Worm (Caenorhabditis elegans) whole organism, L1 larva: Measurements from ENCODE around the gene Y55D5A.1.

Experiments
- C34B4.2 ChIP-seq: sonication (generic microtip); optimal IDR thresholded peaks from 2 replicates; lab custom pipeline; 2017; ENCODE audit warnings: mild to moderate bottlenecking, missing genetic modification characterization, missing compliant biosample characterization
- alr-1 ChIP-seq: fragments of 200-800 bp; sonication (Bioruptor generic); optimal IDR thresholded peaks from 2 replicates; lab custom pipeline; 2018; ENCODE audit warnings: borderline replicate concordance, mild to moderate bottlenecking, missing genetic modification characterization, missing compliant biosample characterization
- aly-2 ChIP-seq: fragments of 150-350 bp; optimal IDR thresholded peaks from 2 replicates; lab custom pipeline; 2014; ENCODE audit warnings: missing biosample characterization, missing genetic modification characterization
- ama-1 ChIP-seq: fragments of 150-350 bp; optimal IDR thresholded peaks from 2 replicates; lab custom pipeline; 2014
- blmp-1 ChIP-seq: fragments of 150-350 bp; optimal IDR thresholded peaks from 2 replicates; lab custom pipeline; 2014; ENCODE audit warnings: missing biosample characterization, missing genetic modification characterization
- ceh-63 ChIP-seq: fragments of 200-800 bp; sonication (Bioruptor generic); optimal IDR thresholded peaks from 2 replicates; lab custom pipeline; 2018; ENCODE audit warnings: mild to moderate bottlenecking, missing genetic modification characterization, missing compliant biosample characterization
- ceh-8 ChIP-seq: fragments of 200-800 bp; sonication (Bioruptor generic); optimal IDR thresholded peaks from 2 replicates; lab custom pipeline; 2018; ENCODE audit warnings: mild to moderate bottlenecking, missing genetic modification characterization, moderate library complexity, missing compliant biosample characterization
- ceh-88 ChIP-seq: fragments of 200-800 bp; sonication (Bioruptor generic); IDR thresholded peaks from 2 replicates; pipeline ENCODE4 v1.3.6; 2022; ENCODE audit warnings: missing genetic modification characterization, missing compliant biosample characterization
- dpl-1 ChIP-seq, 3 experiments: fragments of 150-350 bp in 2 of 3; sonication (generic microtip) in 1 of 3; optimal IDR thresholded peaks; 2 replicates each; lab custom pipeline; 2014 to 2017; ENCODE audit warnings: missing biosample characterization in 3 of 3, missing genetic modification characterization in 3 of 3, missing genetic modification reagents in 3 of 3
- efl-1 ChIP-seq, 4 experiments: fragments of 150-350 bp; optimal IDR thresholded peaks in 3 of 4; peaks in 1 of 4; 1 replicate in 1 of 4; 2 replicates in 3 of 4; lab custom pipeline; 2014; ENCODE audit warnings: missing biosample characterization in 2 of 4, missing genetic modification characterization in 2 of 4, missing genetic modification reagents in 2 of 4
- elt-3 ChIP-seq, 6 experiments: fragments of 150-350 bp in 1 of 6; sonication (generic microtip); optimal IDR thresholded peaks; 2 replicates each; lab custom pipeline; 2017 to 2018; ENCODE audit warnings: missing biosample characterization in 6 of 6, missing genetic modification characterization in 6 of 6, inconsistent platforms in 1 of 6
- ets-5 ChIP-seq: fragments of 200-800 bp; sonication (Bioruptor generic); IDR thresholded peaks from 2 replicates; pipeline ENCODE4 v1.3.6; 2022; ENCODE audit warnings: missing genetic modification characterization, missing compliant biosample characterization
- fkh-8 ChIP-seq: sonication (generic microtip); optimal IDR thresholded peaks from 2 replicates; lab custom pipeline; 2016; ENCODE audit warnings: mild to moderate bottlenecking, missing genetic modification characterization, missing compliant biosample characterization
- irx-1 ChIP-seq: sonication (generic microtip); optimal IDR thresholded peaks from 2 replicates; lab custom pipeline; 2016; ENCODE audit warnings: missing genetic modification characterization, missing compliant biosample characterization
- jun-1 ChIP-seq: fragments of 150-350 bp; optimal IDR thresholded peaks from 2 replicates; lab custom pipeline; 2014; ENCODE audit warnings: missing biosample characterization, missing genetic modification reagents, missing genetic modification characterization
- lin-13 ChIP-seq: fragments of 150-350 bp; optimal IDR thresholded peaks from 2 replicates; lab custom pipeline; 2014; ENCODE audit warnings: missing biosample characterization, missing genetic modification reagents, missing genetic modification characterization
- lin-14 ChIP-seq: fragments of 200-800 bp; sonication (Bioruptor generic); optimal IDR thresholded peaks from 2 replicates; lab custom pipeline; 2018; ENCODE audit warnings: mild to moderate bottlenecking, missing genetic modification characterization, moderate library complexity, missing compliant biosample characterization
- lin-35 ChIP-seq, 2 experiments: fragments of 150-350 bp; optimal IDR thresholded peaks; 2 replicates each; lab custom pipeline; 2014; ENCODE audit warnings: missing biosample characterization in 2 of 2, missing genetic modification characterization in 2 of 2, missing genetic modification reagents in 2 of 2
- lin-39 ChIP-seq: fragments of 150-350 bp; optimal IDR thresholded peaks from 2 replicates; lab custom pipeline; 2014; ENCODE audit warnings: missing biosample characterization, missing genetic modification reagents, missing genetic modification characterization
- lir-3 ChIP-seq: sonication (generic microtip); optimal IDR thresholded peaks from 2 replicates; lab custom pipeline; 2016; ENCODE audit warnings: mild to moderate bottlenecking, missing genetic modification characterization, moderate library complexity, missing compliant biosample characterization; ENCODE audit not compliant: poor library complexity
- lsy-2 ChIP-seq, 2 experiments: fragments of 150-350 bp; optimal IDR thresholded peaks; 2 replicates each; lab custom pipeline; 2014; ENCODE audit warnings: missing biosample characterization in 2 of 2, missing genetic modification characterization in 2 of 2
- mef-2 ChIP-seq: fragments of 150-350 bp; optimal IDR thresholded peaks from 2 replicates; lab custom pipeline; 2014; ENCODE audit warnings: missing biosample characterization, missing genetic modification characterization
- mep-1 ChIP-seq: fragments of 150-350 bp; optimal IDR thresholded peaks from 2 replicates; lab custom pipeline; 2014; ENCODE audit warnings: missing biosample characterization, missing genetic modification characterization
- nhr-11 ChIP-seq: fragments of 150-350 bp; optimal IDR thresholded peaks from 2 replicates; lab custom pipeline; 2014; ENCODE audit warnings: missing biosample characterization, missing genetic modification characterization
- nhr-12 ChIP-seq: sonication (generic microtip); optimal IDR thresholded peaks from 2 replicates; lab custom pipeline; 2017; ENCODE audit warnings: missing biosample characterization, missing genetic modification characterization
- nhr-20 ChIP-seq: sonication (generic microtip); optimal IDR thresholded peaks from 2 replicates; lab custom pipeline; 2016; ENCODE audit warnings: mild to moderate bottlenecking, missing genetic modification characterization, missing compliant biosample characterization
- nhr-237 ChIP-seq: fragments of 150-350 bp; optimal IDR thresholded peaks from 2 replicates; lab custom pipeline; 2014; ENCODE audit warnings: missing biosample characterization, missing genetic modification characterization
- nhr-71 ChIP-seq: sonication (generic microtip); optimal IDR thresholded peaks from 2 replicates; lab custom pipeline; 2016; ENCODE audit warnings: mild to moderate bottlenecking, missing genetic modification characterization, moderate library complexity, missing compliant biosample characterization
- nhr-76 ChIP-seq: sonication (generic microtip); optimal IDR thresholded peaks from 2 replicates; lab custom pipeline; 2017; ENCODE audit warnings: missing biosample characterization, missing genetic modification characterization
- nhr-85 ChIP-seq: sonication (generic microtip); peaks from one replicate; lab custom pipeline; 2016; ENCODE audit warnings: missing genetic modification characterization, inconsistent platforms, missing compliant biosample characterization
- nhr-90 ChIP-seq: sonication (generic microtip); optimal IDR thresholded peaks from 2 replicates; lab custom pipeline; 2016; ENCODE audit warnings: mild to moderate bottlenecking, missing genetic modification characterization, missing compliant biosample characterization; ENCODE audit not compliant: poor library complexity
- pax-3 ChIP-seq: fragments of 200-800 bp; sonication (Bioruptor generic); optimal IDR thresholded peaks from 2 replicates; lab custom pipeline; 2018; ENCODE audit warnings: mild to moderate bottlenecking, missing genetic modification characterization, moderate library complexity, missing compliant biosample characterization
- pqm-1 ChIP-seq: sonication (generic microtip); optimal IDR thresholded peaks from 3 replicates; lab custom pipeline; 2017; ENCODE audit warnings: missing biosample characterization, missing genetic modification characterization
- skn-1 ChIP-seq: fragments of 150-350 bp; optimal IDR thresholded peaks from 2 replicates; lab custom pipeline; 2014; ENCODE audit warnings: missing biosample characterization, missing genetic modification characterization
- snu-23 ChIP-seq: sonication (generic microtip); optimal IDR thresholded peaks from 2 replicates; lab custom pipeline; 2016; ENCODE audit warnings: missing genetic modification characterization, missing compliant biosample characterization
- unc-30 ChIP-seq: sonication (generic microtip); optimal IDR thresholded peaks from 2 replicates; lab custom pipeline; 2017; ENCODE audit warnings: missing biosample characterization, missing genetic modification characterization
- zip-4 ChIP-seq: fragments of 200-800 bp; sonication (Bioruptor generic); optimal IDR thresholded peaks from 2 replicates; lab custom pipeline; 2018; ENCODE audit warnings: mild to moderate bottlenecking, missing genetic modification characterization, moderate library complexity, missing compliant biosample characterization

Y55D5A.1 gene

DNA sequence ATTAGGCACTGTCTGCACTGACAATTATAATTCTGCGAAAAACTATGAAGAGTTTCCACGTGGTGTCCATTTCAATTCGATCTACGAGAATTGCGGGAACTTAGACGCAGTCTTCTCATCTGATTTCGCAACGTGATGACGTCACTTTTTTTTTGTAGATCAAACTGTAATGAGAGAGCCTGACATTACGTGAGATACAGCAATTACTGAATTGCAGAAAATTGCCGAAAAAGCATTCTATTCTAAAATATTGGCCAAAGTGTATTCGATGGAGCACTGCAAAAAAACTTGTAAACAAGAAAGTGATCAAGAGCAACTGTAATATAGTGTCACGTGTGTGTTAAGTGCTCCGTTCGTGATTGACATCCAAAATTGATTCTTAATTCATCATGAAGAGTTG is 44.5 kb downstream of the Y55D5A.1 start:
- no peak for TF ChIP-seq efl-1 (optimal IDR thresholded peaks at IDR 0.05; lab: Kevin White, UChicago)
- TF ChIP-seq efl-1 (GFP tag; optimal IDR thresholded peaks at IDR 0.05 in 1 of 2; lab: Kevin White, UChicago): peak in 1 of 2 experiments; percentile 86
- no peak for TF ChIP-seq fkh-8 (tag; lab: Kevin White, UChicago)
- TF ChIP-seq, all 84 proteins: peak for 1

DNA sequence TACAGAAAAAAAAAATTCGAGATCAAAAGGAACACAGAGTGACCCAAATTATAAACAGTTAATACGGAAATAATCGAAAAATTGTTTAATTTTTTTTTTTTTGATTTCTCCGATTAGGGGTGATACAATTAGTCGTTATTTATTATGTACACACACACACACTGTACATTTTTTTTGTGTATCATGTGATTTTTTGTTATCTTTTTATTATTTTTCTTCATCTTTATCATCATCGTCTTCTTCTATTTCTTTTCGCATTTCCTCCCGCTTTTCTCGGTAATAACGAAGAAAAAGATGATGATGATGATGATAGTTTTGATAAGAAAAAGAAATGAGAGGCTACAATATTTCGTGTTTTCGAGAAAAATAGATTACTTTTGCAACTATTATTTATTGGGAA is 47.6 kb downstream of the Y55D5A.1 start:
- TF ChIP-seq lin-14 (GFP tag; lab: Kevin White, UChicago) (peak; percentile 16), lin-35 (GFP tag; optimal IDR thresholded peaks at IDR 0.05; lab: Kevin White, UChicago) (peak in 1 of 2 experiments; percentile 38), lin-13 (no peak), skn-1 (peak; percentile 52), ceh-88 (no peak), snu-23 (GFP tag; lab: Kevin White, UChicago) (peak; percentile 35), nhr-85 (tag; lab: Kevin White, UChicago) (peak; percentile 73), blmp-1 (tag; lab: Kevin White, UChicago) (peak; percentile 36), ama-1 (lab: Kevin White, UChicago) (no peak), dpl-1 (GFP tag; optimal IDR thresholded peaks at IDR 0.05; lab: Kevin White, UChicago) (peak in 1 of 3 experiments; percentile 5), mep-1 (tag; lab: Kevin White, UChicago) (no peak), nhr-90 (tag; lab: Kevin White, UChicago) (peak; percentile 16), lsy-2 (tag; optimal IDR thresholded peaks at IDR 0.05; lab: Kevin White, UChicago) (peak in 1 of 2 experiments; percentile 24), pax-3 (no peak), nhr-71 (tag; lab: Kevin White, UChicago) (peak; percentile 42), elt-3 (tag; optimal IDR thresholded peaks at IDR 0.05; lab: Kevin White, UChicago) (peak in 2 of 6 experiments; percentile 37 to 43), nhr-20 (tag; lab: Kevin White, UChicago) (peak; percentile 18), irx-1 (tag; lab: Kevin White, UChicago) (peak; percentile 12)
- TF ChIP-seq, all 84 proteins: peak for 13

ce11 chrIII:3031017-3031756 is 49.0 kb downstream of the Y55D5A.1 start:
- no peak for TF ChIP-seq nhr-237 (tag; lab: Kevin White, UChicago)
- no peak for TF ChIP-seq efl-1 (optimal IDR thresholded peaks at IDR 0.05; lab: Kevin White, UChicago)
- TF ChIP-seq efl-1 (GFP tag; optimal IDR thresholded peaks at IDR 0.05 in 1 of 2; lab: Kevin White, UChicago): peak in 1 of 2 experiments; percentile 66
- TF ChIP-seq zip-4 (GFP tag; lab: Kevin White, UChicago): no peak
- 0 out of 2 replicates have a peak, but pooled peaks have one; percentile 60 for TF ChIP-seq ets-5
- peak; percentile 43 for TF ChIP-seq nhr-85 (tag; lab: Kevin White, UChicago)

ce11 chrIII:3033507-3033906 is 51.3 kb downstream of the Y55D5A.1 start:
- TF ChIP-seq snu-23 (GFP tag; lab: Kevin White, UChicago) (no peak), ceh-63 (GFP tag; lab: Kevin White, UChicago) (no peak), jun-1 (tag; lab: Kevin White, UChicago) (no peak), nhr-12 (tag; lab: Kevin White, UChicago) (no peak), mef-2 (tag; lab: Kevin White, UChicago) (no peak), C34B4.2 (tag; lab: Kevin White, UChicago) (no peak), pqm-1 (tag; lab: Kevin White, UChicago) (no peak), aly-2 (tag; lab: Kevin White, UChicago) (no peak), alr-1 (tag; lab: Kevin White, UChicago) (no peak), nhr-76 (tag; lab: Kevin White, UChicago) (no peak), ama-1 (lab: Kevin White, UChicago) (no peak), nhr-11 (tag; lab: Kevin White, UChicago) (no peak), lir-3 (tag; lab: Kevin White, UChicago) (no peak), lin-39 (tag; lab: Kevin White, UChicago) (no peak), ceh-8 (no peak), unc-30 (no peak)
